Fruit fly (Drosophila melanogaster) whole organism, embryonic: ENCODE data around the gene CG14966.
A peak's percentile ranks its signal among the peaks of the same experiment; 100 is the strongest.

Source experiments
- Abd-B ChIP-seq: fragments of 200-800 bp; sonication (Bioruptor generic); optimal IDR thresholded peaks from 2 replicates; lab custom pipeline; 2018; ENCODE audit warnings: missing biosample characterization, mild to moderate bottlenecking, missing genetic modification characterization, moderate library complexity
- Asciz ChIP-seq: fragments of 200-800 bp; sonication (Bioruptor generic); optimal IDR thresholded peaks from 2 replicates; lab custom pipeline; 2017; ENCODE audit warnings: missing biosample characterization, mild to moderate bottlenecking, missing genetic modification characterization, missing genetic modification reagents
- B-H2 ChIP-seq: fragments of 200-800 bp; sonication (Bioruptor generic); optimal IDR thresholded peaks from 2 replicates; lab custom pipeline; 2018; ENCODE audit warnings: missing biosample characterization, mild to moderate bottlenecking, missing genetic modification characterization
- CG10462 ChIP-seq: fragments of 200-800 bp; sonication (Bioruptor generic); optimal IDR thresholded peaks from 2 replicates; lab custom pipeline; 2016; ENCODE audit warnings: missing biosample characterization, missing genetic modification characterization
- CG10543 ChIP-seq: fragments of 200-800 bp; sonication (Bioruptor generic); optimal IDR thresholded peaks from 3 replicates; lab custom pipeline; 2017; ENCODE audit warnings: missing biosample characterization, mild to moderate bottlenecking, missing genetic modification characterization, moderate library complexity
- CG10959 ChIP-seq: fragments of 200-800 bp; sonication (Bioruptor generic); IDR thresholded peaks from 2 replicates; pipeline ENCODE4 v1.3.6; 2022; ENCODE audit warnings: missing biosample characterization, missing genetic modification characterization
- CG11247 ChIP-seq: fragments of 200-800 bp; sonication (Bioruptor generic); IDR thresholded peaks from 2 replicates; pipeline ENCODE4 v1.3.6; 2022; ENCODE audit warnings: missing biosample characterization, missing genetic modification characterization
- CG12299 ChIP-seq: fragments of 200-800 bp; sonication (Bioruptor generic); optimal IDR thresholded peaks from 2 replicates; lab custom pipeline; 2018; ENCODE audit warnings: missing biosample characterization, mild to moderate bottlenecking, missing genetic modification characterization
- CG13775 ChIP-seq: fragments of 200-800 bp; sonication (Bioruptor generic); optimal IDR thresholded peaks from 3 replicates; lab custom pipeline; 2017; ENCODE audit warnings: missing biosample characterization, mild to moderate bottlenecking, missing genetic modification characterization
- CG14860 ChIP-seq: fragments of 200-800 bp; sonication (Bioruptor generic); IDR thresholded peaks from 3 replicates; pipeline ENCODE4 v1.3.6; 2022; ENCODE audit warnings: missing biosample characterization, missing genetic modification characterization; ENCODE audit not compliant: partially characterized antibody
- CG1647 ChIP-seq: fragments of 200-800 bp; sonication (Bioruptor generic); optimal IDR thresholded peaks from 3 replicates; lab custom pipeline; 2016; ENCODE audit warnings: missing biosample characterization, missing genetic modification characterization
- CG17359 ChIP-seq: fragments of 200-800 bp; sonication (Bioruptor generic); optimal IDR thresholded peaks from 3 replicates; lab custom pipeline; 2018; ENCODE audit warnings: missing biosample characterization, mild to moderate bottlenecking, missing genetic modification characterization, moderate library complexity
- CG2120 ChIP-seq: fragments of 200-800 bp; sonication (Bioruptor generic); optimal IDR thresholded peaks from 3 replicates; lab custom pipeline; 2016; ENCODE audit warnings: missing biosample characterization, missing genetic modification characterization
- CG34376 ChIP-seq: fragments of 200-800 bp; sonication (Bioruptor generic); optimal IDR thresholded peaks from 2 replicates; lab custom pipeline; 2018; ENCODE audit warnings: missing biosample characterization, mild to moderate bottlenecking, missing genetic modification characterization
- CG4854 ChIP-seq: fragments of 200-800 bp; sonication (Bioruptor generic); optimal IDR thresholded peaks from 2 replicates; lab custom pipeline; 2016; ENCODE audit warnings: missing biosample characterization, missing genetic modification characterization, inconsistent platforms
- CG6689 ChIP-seq: fragments of 200-800 bp; sonication (Bioruptor generic); IDR thresholded peaks from 2 replicates; pipeline ENCODE4 v1.3.6; 2022; ENCODE audit warnings: missing biosample characterization, missing genetic modification characterization
- CG7786 ChIP-seq: fragments of 200-800 bp; sonication (Bioruptor generic); optimal IDR thresholded peaks from 2 replicates; lab custom pipeline; 2016; ENCODE audit warnings: missing biosample characterization, missing genetic modification characterization
- CG7963 ChIP-seq: fragments of 200-800 bp; sonication (Bioruptor generic); IDR thresholded peaks from 3 replicates; pipeline ENCODE4 v1.3.6; 2022; ENCODE audit warnings: missing biosample characterization, missing genetic modification characterization; ENCODE audit not compliant: partially characterized antibody
- CG9437 ChIP-seq: fragments of 200-800 bp; sonication (Bioruptor generic); optimal IDR thresholded peaks from 2 replicates; lab custom pipeline; 2018; ENCODE audit warnings: missing biosample characterization, mild to moderate bottlenecking, missing genetic modification characterization
- CG9609 ChIP-seq: fragments of 200-800 bp; sonication (Bioruptor generic); optimal IDR thresholded peaks from 3 replicates; lab custom pipeline; 2016; ENCODE audit warnings: missing biosample characterization, missing genetic modification characterization
- D19B ChIP-seq: fragments of 200-800 bp; sonication (Bioruptor generic); optimal IDR thresholded peaks from 2 replicates; lab custom pipeline; 2017; ENCODE audit warnings: missing biosample characterization, mild to moderate bottlenecking, missing genetic modification characterization
- Dref ChIP-seq: fragments of 200-800 bp; sonication (Bioruptor generic); IDR thresholded peaks from 2 replicates; pipeline ENCODE4 v1.3.6; 2022; ENCODE audit warnings: missing biosample characterization, missing genetic modification characterization
- HLH54F ChIP-seq: fragments of 200-800 bp; sonication (Bioruptor generic); optimal IDR thresholded peaks from 3 replicates; lab custom pipeline; 2016; ENCODE audit warnings: missing biosample characterization, missing genetic modification characterization
- Hmr ChIP-seq: fragments of 200-800 bp; sonication (Bioruptor generic); optimal IDR thresholded peaks from 3 replicates; lab custom pipeline; 2017; ENCODE audit warnings: mild to moderate bottlenecking, missing biosample characterization, missing genetic modification reagents, missing genetic modification characterization
- Kr ChIP-seq: fragments of 200-800 bp; sonication (Bioruptor generic); optimal IDR thresholded peaks from 2 replicates; lab custom pipeline; 2017; ENCODE audit warnings: missing biosample characterization, mild to moderate bottlenecking, missing genetic modification characterization
- Opbp ChIP-seq: fragments of 200-800 bp; sonication (Bioruptor generic); IDR thresholded peaks from 3 replicates; pipeline ENCODE4 v1.3.6; 2022; ENCODE audit warnings: missing biosample characterization, missing genetic modification characterization; ENCODE audit not compliant: partially characterized antibody
- PHDP ChIP-seq: fragments of 200-800 bp; sonication (Bioruptor generic); optimal IDR thresholded peaks from 3 replicates; lab custom pipeline; 2018; ENCODE audit warnings: missing biosample characterization, mild to moderate bottlenecking, missing genetic modification characterization, moderate library complexity
- Scr ChIP-seq: fragments of 200-800 bp; sonication (Bioruptor generic); IDR thresholded peaks from 2 replicates; pipeline ENCODE4 v1.3.6; 2022; ENCODE audit warnings: missing biosample characterization, missing genetic modification characterization; ENCODE audit not compliant: partially characterized antibody
- Ssrp ChIP-seq: fragments of 200-800 bp; sonication (Bioruptor generic); optimal IDR thresholded peaks from 2 replicates; lab custom pipeline; 2018; ENCODE audit warnings: missing biosample characterization, mild to moderate bottlenecking, missing genetic modification characterization, moderate library complexity
- Vsx1 ChIP-seq: fragments of 200-800 bp; sonication (Bioruptor generic); optimal IDR thresholded peaks from 2 replicates; lab custom pipeline; 2017; ENCODE audit warnings: missing biosample characterization, mild to moderate bottlenecking, missing genetic modification characterization, missing genetic modification reagents
- abd-A ChIP-seq: fragments of 200-800 bp; sonication (Bioruptor generic); optimal IDR thresholded peaks from 3 replicates; lab custom pipeline; 2019; ENCODE audit warnings: missing biosample characterization, mild to moderate bottlenecking, missing genetic modification characterization, moderate library complexity
- al ChIP-seq: fragments of 200-800 bp; sonication (Bioruptor generic); IDR thresholded peaks from 2 replicates; pipeline ENCODE4 v1.3.6; 2022; ENCODE audit warnings: missing biosample characterization, missing genetic modification characterization
- aop ChIP-seq: fragments of 200-800 bp; sonication (Bioruptor generic); IDR thresholded peaks from 2 replicates; pipeline ENCODE4 v1.3.6; 2022; ENCODE audit warnings: missing biosample characterization, missing genetic modification characterization
- ash1 ChIP-seq: fragments of 200-800 bp; sonication (Bioruptor generic); optimal IDR thresholded peaks from 2 replicates; lab custom pipeline; 2018; ENCODE audit warnings: missing biosample characterization, mild to moderate bottlenecking, missing genetic modification characterization
- bowl ChIP-seq: fragments of 200-800 bp; sonication (Bioruptor generic); IDR thresholded peaks from 2 replicates; pipeline ENCODE4 v1.3.6; 2022; ENCODE audit warnings: missing biosample characterization, missing genetic modification characterization
- fd64A ChIP-seq: fragments of 200-800 bp; sonication (Bioruptor generic); optimal IDR thresholded peaks from 3 replicates; lab custom pipeline; 2018; ENCODE audit warnings: missing biosample characterization, mild to moderate bottlenecking, missing genetic modification characterization
- gfzf ChIP-seq: fragments of 200-800 bp; sonication (Bioruptor generic); optimal IDR thresholded peaks from 2 replicates; lab custom pipeline; 2016; ENCODE audit warnings: missing biosample characterization, mild to moderate bottlenecking, missing genetic modification characterization, moderate library complexity
- insv ChIP-seq, 2 experiments: fragments of 200-800 bp; sonication (Bioruptor generic); optimal IDR thresholded peaks; 3 replicates each; lab custom pipeline; 2016 to 2018; ENCODE audit warnings: missing biosample characterization in 2 of 2, missing genetic modification characterization in 2 of 2
- klu ChIP-seq: fragments of 200-800 bp; sonication (Bioruptor generic); IDR thresholded peaks from 2 replicates; pipeline ENCODE4 v1.3.6; 2022; ENCODE audit warnings: missing biosample characterization, missing genetic modification characterization
- lilli ChIP-seq: fragments of 200-800 bp; sonication (Bioruptor generic); optimal IDR thresholded peaks from 3 replicates; lab custom pipeline; 2016; ENCODE audit warnings: missing biosample characterization, missing genetic modification characterization
- lmd ChIP-seq: fragments of 200-800 bp; sonication (Bioruptor generic); IDR thresholded peaks from 2 replicates; pipeline ENCODE4 v1.3.6; 2022; ENCODE audit warnings: missing biosample characterization, missing genetic modification characterization
- sob ChIP-seq: fragments of 200-800 bp; sonication (Bioruptor generic); IDR thresholded peaks from 2 replicates; pipeline ENCODE4 v1.3.6; 2022; ENCODE audit warnings: missing biosample characterization, missing genetic modification characterization
- sug ChIP-seq: fragments of 200-800 bp; optimal IDR thresholded peaks from 2 replicates; lab custom pipeline; 2019; ENCODE audit warnings: missing biosample characterization, mild to moderate bottlenecking, missing genetic modification characterization, moderate library complexity
- tll ChIP-seq, 2 experiments: fragments of 200-800 bp in 1 of 2; fragments of >200 bp in 1 of 2; sonication (Bioruptor generic) in 1 of 2; optimal IDR thresholded peaks; 2 replicates each; lab custom pipeline; 2017 to 2019; ENCODE audit warnings: missing biosample characterization in 2 of 2, missing genetic modification characterization in 2 of 2, mild to moderate bottlenecking in 1 of 2, moderate library complexity in 1 of 2
- tna ChIP-seq: fragments of 200-800 bp; sonication (Bioruptor generic); IDR thresholded peaks from 2 replicates; pipeline ENCODE4 v1.3.6; 2022; ENCODE audit warnings: missing biosample characterization, missing genetic modification characterization; ENCODE audit not compliant: partially characterized antibody
- twi ChIP-seq: fragments of 200-800 bp; optimal IDR thresholded peaks from 2 replicates; lab custom pipeline; 2019; ENCODE audit warnings: missing biosample characterization, mild to moderate bottlenecking, missing genetic modification characterization, moderate library complexity
- z ChIP-seq: fragments of 200-800 bp; sonication (Bioruptor generic); IDR thresholded peaks from 3 replicates; pipeline ENCODE4 v1.3.6; 2022; ENCODE audit warnings: missing biosample characterization, missing genetic modification characterization

Gene CG14966

dm6 chr3L:3148125-3149059 is 49.0 kb downstream of the CG14966 start, which contains the start of the genes Usp5 and BtbVII (continued):
- TF ChIP-seq CG7963 (GFP tag; lab: Robert Waterston, UW) (peak; percentile 80), CG10543 (GFP tag; lab: Kevin White, UChicago) (peak; percentile 49), HLH54F (GFP tag; lab: Kevin White, UChicago) (peak; percentile 73), sug (tag; lab: Kevin White, UChicago) (peak; percentile 64), Opbp (GFP tag; lab: Robert Waterston, UW) (peak; percentile 87; the same call in 2 of the 3 replicates), aop (no peak), abd-A (tag; lab: Kevin White, UChicago) (no peak), bowl (GFP tag; lab: Robert Waterston, UW) (no peak), PHDP (tag; lab: Kevin White, UChicago) (peak; percentile 64), CG6689 (GFP tag; lab: Robert Waterston, UW) (0 out of 2 replicates have a peak, but pooled peaks have one; percentile 27), CG10462 (peak; percentile 46), CG9609 (GFP tag; lab: Kevin White, UChicago) (peak; percentile 54), CG34376 (GFP tag; lab: Kevin White, UChicago) (peak; percentile 81), CG1647 (GFP tag; lab: Kevin White, UChicago) (no peak), sob (GFP tag; lab: Robert Waterston, UW) (peak; percentile 47), CG7786 (GFP tag; lab: Kevin White, UChicago) (peak; percentile 56), D19B (GFP tag; lab: Kevin White, UChicago) (no peak), CG11247 (peak; percentile 48; the same call in 1 of the 2 replicates), al (GFP tag; lab: Robert Waterston, UW) (peak; percentile 36; the same call in 1 of the 2 replicates), insv (GFP tag; optimal IDR thresholded peaks at IDR 0.05; lab: Kevin White, UChicago) (peak in 1 of 2 experiments; percentile 11), B-H2 (GFP tag; lab: Kevin White, UChicago) (peak; percentile 77), gfzf (GFP tag; lab: Kevin White, UChicago) (peak; percentile 78), lmd (peak; percentile 45; the same call in 1 of the 2 replicates), CG13775 (GFP tag; lab: Kevin White, UChicago) (peak; percentile 70), Hmr (GFP tag; lab: Kevin White, UChicago) (peak; percentile 50), Abd-B (GFP tag; lab: Kevin White, UChicago) (no peak), klu (no peak), z (GFP tag; lab: Robert Waterston, UW) (no peak), twi (tag; lab: Kevin White, UChicago) (peak; percentile 18), Asciz (GFP tag; lab: Kevin White, UChicago) (no peak), Scr (GFP tag; lab: Robert Waterston, UW) (peak; percentile 99), Ssrp (tag; lab: Kevin White, UChicago) (peak; percentile 28), ash1 (no peak), CG17359 (tag; lab: Kevin White, UChicago) (peak; percentile 34), CG12299 (tag; lab: Kevin White, UChicago) (peak; percentile 4), CG4854 (GFP tag; lab: Kevin White, UChicago) (peak; percentile 1), tna (GFP tag; lab: Robert Waterston, UW) (peak; percentile 86), CG9437 (GFP tag; lab: Kevin White, UChicago) (peak; percentile 93), fd64A (GFP tag; lab: Kevin White, UChicago) (no peak), Kr (no peak), CG14860 (peak; percentile 94), tll (GFP tag; optimal IDR thresholded peaks at IDR 0.05; lab: Kevin White, UChicago) (peak in 1 of 2 experiments; percentile 61), Vsx1 (no peak), CG10959 (GFP tag; lab: Robert Waterston, UW) (no peak; the same call in 1 of the 2 replicates), CG2120 (GFP tag; lab: Kevin White, UChicago) (peak; percentile 84), lilli (GFP tag; lab: Kevin White, UChicago) (peak; percentile 84), Dref (peak; percentile 37; the same call in 1 of the 2 replicates)
